Worm (Caenorhabditis elegans) whole organism, late embryonic: ENCODE measurements around the gene C05D2.8.

Source experiments
- elt-2 ChIP-seq: sonication (generic microtip); optimal IDR thresholded peaks from 2 replicates; lab custom pipeline; 2016; ENCODE audit warnings: missing genetic modification reagents, missing genetic modification characterization, missing compliant biosample characterization
- fkh-10 ChIP-seq: fragments of 150-350 bp; optimal IDR thresholded peaks from 2 replicates; lab custom pipeline; 2014; ENCODE audit warnings: missing biosample characterization, missing genetic modification reagents, missing genetic modification characterization
- madf-2 ChIP-seq: sonication (generic microtip); optimal IDR thresholded peaks from 2 replicates; lab custom pipeline; 2017; ENCODE audit warnings: missing genetic modification characterization, missing compliant biosample characterization
- tbx-2 ChIP-seq: sonication (generic microtip); optimal IDR thresholded peaks from 2 replicates; lab custom pipeline; 2016; ENCODE audit warnings: missing genetic modification characterization, missing compliant biosample characterization
- unc-55 ChIP-seq: sonication (generic microtip); optimal IDR thresholded peaks from 2 replicates; lab custom pipeline; 2017; ENCODE audit warnings: missing biosample characterization, missing genetic modification reagents, missing genetic modification characterization

ce11 chrIII:5630350-5630749 lies 20.2 kb upstream of the C05D2.8 start:
- TF ChIP-seq elt-2 (tag; lab: Kevin White, UChicago) = no peak
- no peak for TF ChIP-seq fkh-10 (GFP tag; lab: Kevin White, UChicago)
- no peak for TF ChIP-seq madf-2 (tag; lab: Kevin White, UChicago)
- no peak for TF ChIP-seq unc-55 (GFP tag; lab: Kevin White, UChicago)
- no peak for TF ChIP-seq tbx-2
